Fruit fly (Drosophila melanogaster) whole organism, embryonic: ENCODE data around the gene CG10948.
A peak's percentile ranks its signal among the peaks of the same experiment; 100 is the strongest.

Experiments used
- Awh ChIP-seq: fragments of 200-800 bp; sonication (Bioruptor generic); IDR thresholded peaks from 2 replicates; pipeline ENCODE4, ENCODE4 v1.3.6; 2022; ENCODE audit warnings: missing biosample characterization, missing genetic modification characterization
- C15 ChIP-seq: fragments of 200-800 bp; sonication (Bioruptor generic); IDR thresholded peaks from 3 replicates; pipeline ENCODE4 v1.3.6; 2022; ENCODE audit warnings: missing biosample characterization, missing genetic modification characterization
- CG10147 ChIP-seq: fragments of 200-800 bp; sonication (Bioruptor generic); optimal IDR thresholded peaks from 2 replicates; lab custom pipeline; 2019; ENCODE audit warnings: missing biosample characterization, mild to moderate bottlenecking, missing genetic modification characterization, moderate library complexity
- CG11456 ChIP-seq: fragments of 200-800 bp; sonication (Bioruptor generic); IDR thresholded peaks from 3 replicates; pipeline ENCODE4 v1.3.6; 2022; ENCODE audit warnings: missing biosample characterization, missing genetic modification characterization
- CG12659 ChIP-seq: fragments of 200-800 bp; sonication (Bioruptor generic); optimal IDR thresholded peaks from 3 replicates; lab custom pipeline; 2017; ENCODE audit warnings: mild to moderate bottlenecking, missing biosample characterization, missing genetic modification reagents, missing genetic modification characterization
- CG13424 ChIP-seq: fragments of 200-800 bp; sonication (Bioruptor generic); optimal IDR thresholded peaks from 2 replicates; lab custom pipeline; 2019; ENCODE audit warnings: missing biosample characterization, mild to moderate bottlenecking, missing genetic modification characterization, moderate library complexity
- CG14667 ChIP-seq: fragments of 200-800 bp; sonication (Bioruptor generic); IDR thresholded peaks from 2 replicates; pipeline ENCODE4 v1.3.6; 2022; ENCODE audit warnings: missing biosample characterization, missing genetic modification characterization
- CG15514 ChIP-seq: fragments of 200-800 bp; sonication (Bioruptor generic); optimal IDR thresholded peaks from 3 replicates; lab custom pipeline; 2017; ENCODE audit warnings: missing biosample characterization, missing genetic modification characterization, mild to moderate bottlenecking, moderate library complexity, missing genetic modification reagents
- CG1603 ChIP-seq: fragments of 200-800 bp; sonication (Bioruptor generic); optimal IDR thresholded peaks from 2 replicates; lab custom pipeline; 2019; ENCODE audit warnings: missing biosample characterization, mild to moderate bottlenecking, missing genetic modification characterization, moderate library complexity
- CG17328 ChIP-seq: fragments of 200-800 bp; sonication (Bioruptor generic); IDR thresholded peaks from 2 replicates; pipeline ENCODE4 v1.3.6; 2022; ENCODE audit warnings: missing biosample characterization, missing genetic modification characterization
- CG17359 ChIP-seq: fragments of 200-800 bp; sonication (Bioruptor generic); optimal IDR thresholded peaks from 3 replicates; lab custom pipeline; 2018; ENCODE audit warnings: missing biosample characterization, mild to moderate bottlenecking, missing genetic modification characterization, moderate library complexity
- CG17361 ChIP-seq: fragments of 200-800 bp; sonication (Bioruptor generic); IDR thresholded peaks from 3 replicates; pipeline ENCODE4 v1.3.6; 2022; ENCODE audit warnings: missing biosample characterization, missing genetic modification characterization
- CG18262 ChIP-seq: fragments of 200-800 bp; optimal IDR thresholded peaks from 3 replicates; lab custom pipeline; 2019; ENCODE audit warnings: missing biosample characterization, mild to moderate bottlenecking, missing genetic modification characterization, moderate library complexity
- CG2678 ChIP-seq: fragments of 200-800 bp; sonication (Bioruptor generic); optimal IDR thresholded peaks from 3 replicates; lab custom pipeline; 2019; ENCODE audit warnings: missing biosample characterization, mild to moderate bottlenecking, missing genetic modification characterization, moderate library complexity
- CG2712 ChIP-seq: fragments of 200-800 bp; optimal IDR thresholded peaks from 3 replicates; lab custom pipeline; 2019; ENCODE audit warnings: missing biosample characterization, mild to moderate bottlenecking, missing genetic modification characterization, moderate library complexity
- CG3281 ChIP-seq: fragments of 200-800 bp; sonication (Bioruptor generic); optimal IDR thresholded peaks from 3 replicates; lab custom pipeline; 2017; ENCODE audit warnings: missing biosample characterization, mild to moderate bottlenecking, missing genetic modification characterization
- CG3847 ChIP-seq: fragments of 200-800 bp; sonication (Bioruptor generic); IDR thresholded peaks from 2 replicates; pipeline ENCODE4 v1.3.6; 2022; ENCODE audit warnings: missing biosample characterization, missing genetic modification characterization
- CG4282 ChIP-seq: fragments of 200-800 bp; sonication (Bioruptor generic); optimal IDR thresholded peaks from 2 replicates; lab custom pipeline; 2016; ENCODE audit warnings: missing biosample characterization, missing genetic modification characterization
- CG4328 ChIP-seq: fragments of 200-800 bp; sonication (Bioruptor generic); optimal IDR thresholded peaks from 3 replicates; lab custom pipeline; 2017; ENCODE audit warnings: missing biosample characterization, missing genetic modification reagents, missing genetic modification characterization
- CG4820 ChIP-seq: fragments of 200-800 bp; sonication (Bioruptor generic); optimal IDR thresholded peaks from 3 replicates; lab custom pipeline; 2016; ENCODE audit warnings: missing biosample characterization, missing genetic modification characterization
- CG6854 ChIP-seq: fragments of 200-800 bp; sonication (Bioruptor generic); optimal IDR thresholded peaks from 3 replicates; lab custom pipeline; 2017; ENCODE audit warnings: missing biosample characterization, mild to moderate bottlenecking, missing genetic modification characterization
- CG7987 ChIP-seq: fragments of 200-800 bp; sonication (Bioruptor generic); optimal IDR thresholded peaks from 2 replicates; lab custom pipeline; 2018; ENCODE audit warnings: missing biosample characterization, mild to moderate bottlenecking, missing genetic modification characterization, moderate library complexity
- CG8089 ChIP-seq: fragments of 200-800 bp; sonication (Bioruptor generic); optimal IDR thresholded peaks from 3 replicates; lab custom pipeline; 2016; ENCODE audit warnings: missing biosample characterization, missing genetic modification characterization
- CHES-1-like ChIP-seq: fragments of 200-800 bp; sonication (Bioruptor generic); optimal IDR thresholded peaks from 2 replicates; lab custom pipeline; 2016; ENCODE audit warnings: missing biosample characterization, missing genetic modification characterization
- D19B ChIP-seq: fragments of 200-800 bp; sonication (Bioruptor generic); optimal IDR thresholded peaks from 2 replicates; lab custom pipeline; 2017; ENCODE audit warnings: missing biosample characterization, mild to moderate bottlenecking, missing genetic modification characterization
- H2.0 ChIP-seq: fragments of 200-800 bp; sonication (Bioruptor generic); IDR thresholded peaks from 2 replicates; pipeline ENCODE4 v1.3.6; 2022; ENCODE audit warnings: missing biosample characterization, missing genetic modification characterization
- NFAT ChIP-seq: fragments of 200-800 bp; sonication (Bioruptor generic); IDR thresholded peaks from 2 replicates; pipeline ENCODE4 v1.3.6; 2022; ENCODE audit warnings: missing biosample characterization, missing genetic modification characterization
- PHDP ChIP-seq: fragments of 200-800 bp; sonication (Bioruptor generic); optimal IDR thresholded peaks from 3 replicates; lab custom pipeline; 2018; ENCODE audit warnings: missing biosample characterization, mild to moderate bottlenecking, missing genetic modification characterization, moderate library complexity
- Ptx1 ChIP-seq: fragments of 200-800 bp; sonication (Bioruptor generic); IDR thresholded peaks from 2 replicates; pipeline ENCODE4 v1.3.6; 2022; ENCODE audit warnings: missing biosample characterization, missing genetic modification characterization
- Side ChIP-seq: fragments of 200-800 bp; sonication (Bioruptor generic); optimal IDR thresholded peaks from 2 replicates; lab custom pipeline; 2016; ENCODE audit warnings: missing biosample characterization, missing genetic modification characterization
- Tbp ChIP-seq: fragments of >200 bp; optimal IDR thresholded peaks from 2 replicates; lab custom pipeline; 2018; ENCODE audit warnings: missing biosample characterization, missing genetic modification characterization
- az2 ChIP-seq: fragments of 200-800 bp; sonication (Bioruptor generic); optimal IDR thresholded peaks from 3 replicates; lab custom pipeline; 2016; ENCODE audit warnings: missing biosample characterization, missing genetic modification characterization
- fu2 ChIP-seq: fragments of 200-800 bp; sonication (Bioruptor generic); optimal IDR thresholded peaks from 2 replicates; lab custom pipeline; 2016; ENCODE audit warnings: missing biosample characterization, missing genetic modification characterization
- gcm ChIP-seq: fragments of 200-800 bp; sonication (Bioruptor generic); optimal IDR thresholded peaks from 2 replicates; lab custom pipeline; 2019; ENCODE audit warnings: missing biosample characterization, mild to moderate bottlenecking, missing genetic modification characterization, moderate library complexity
- grau ChIP-seq: fragments of 200-800 bp; optimal IDR thresholded peaks from 3 replicates; lab custom pipeline; 2019; ENCODE audit warnings: missing biosample characterization, mild to moderate bottlenecking, missing genetic modification characterization, moderate library complexity
- grn ChIP-seq: fragments of 200-800 bp; sonication (Bioruptor generic); optimal IDR thresholded peaks from 3 replicates; lab custom pipeline; 2017; ENCODE audit warnings: missing biosample characterization, missing genetic modification characterization
- inv ChIP-seq: fragments of 200-800 bp; sonication (Bioruptor generic); IDR thresholded peaks from 2 replicates; pipeline ENCODE4 v1.3.6; 2022; ENCODE audit warnings: missing biosample characterization, missing genetic modification characterization; ENCODE audit not compliant: partially characterized antibody
- mam ChIP-seq: fragments of 200-800 bp; sonication (Bioruptor generic); optimal IDR thresholded peaks from 3 replicates; lab custom pipeline; 2016; ENCODE audit warnings: missing biosample characterization, missing genetic modification characterization
- oc ChIP-seq: fragments of 200-800 bp; sonication (Bioruptor generic); optimal IDR thresholded peaks from 2 replicates; lab custom pipeline; 2018; ENCODE audit warnings: missing biosample characterization, mild to moderate bottlenecking, missing genetic modification characterization, moderate library complexity
- org-1 ChIP-seq: fragments of 200-800 bp; sonication (Bioruptor generic); optimal IDR thresholded peaks from 2 replicates; lab custom pipeline; 2017; ENCODE audit warnings: missing biosample characterization, missing genetic modification characterization
- pho ChIP-seq: fragments of 200-800 bp; sonication (Bioruptor generic); optimal IDR thresholded peaks from 2 replicates; lab custom pipeline; 2016; ENCODE audit warnings: missing biosample characterization, missing genetic modification characterization
- rib ChIP-seq: fragments of 200-800 bp; sonication (Bioruptor generic); IDR thresholded peaks from 2 replicates; pipeline ENCODE4 v1.3.6; 2022; ENCODE audit warnings: missing biosample characterization, missing genetic modification characterization
- sens-2 ChIP-seq: fragments of 200-800 bp; sonication (Bioruptor generic); IDR thresholded peaks from 2 replicates; pipeline ENCODE4 v1.3.6; 2022; ENCODE audit warnings: missing biosample characterization, missing genetic modification characterization
- sisA ChIP-seq: fragments of 200-800 bp; sonication (Bioruptor generic); IDR thresholded peaks from 2 replicates; pipeline ENCODE4 v1.3.6; 2022; ENCODE audit warnings: missing biosample characterization, missing genetic modification characterization
- slp2 ChIP-seq: fragments of 200-800 bp; sonication (Bioruptor generic); optimal IDR thresholded peaks from 2 replicates; lab custom pipeline; 2016; ENCODE audit warnings: missing biosample characterization, missing genetic modification characterization
- so ChIP-seq: fragments of 200-800 bp; sonication (Bioruptor generic); IDR thresholded peaks from 3 replicates; pipeline ENCODE4 v1.3.6; 2022; ENCODE audit warnings: missing biosample characterization, missing genetic modification characterization
- tap ChIP-seq: fragments of 200-800 bp; optimal IDR thresholded peaks from 3 replicates; lab custom pipeline; 2019; ENCODE audit warnings: missing biosample characterization, mild to moderate bottlenecking, missing genetic modification characterization, moderate library complexity
- tgo ChIP-seq: fragments of 200-800 bp; sonication (Bioruptor generic); IDR thresholded peaks from 3 replicates; pipeline ENCODE4 v1.3.6; 2022; ENCODE audit warnings: missing biosample characterization, missing genetic modification characterization
- tx ChIP-seq: fragments of 200-800 bp; sonication (Bioruptor generic); optimal IDR thresholded peaks from 2 replicates; lab custom pipeline; 2016; ENCODE audit warnings: missing biosample characterization, missing genetic modification characterization
- vfl ChIP-seq: fragments of 200-800 bp; sonication (Bioruptor generic); optimal IDR thresholded peaks from 2 replicates; lab custom pipeline; 2016; ENCODE audit warnings: missing biosample characterization, missing genetic modification characterization
- zfh2 ChIP-seq: fragments of 200-800 bp; sonication (Bioruptor generic); optimal IDR thresholded peaks from 2 replicates; lab custom pipeline; 2016; ENCODE audit warnings: missing biosample characterization, missing genetic modification characterization

The CG10948 gene

dm6 chr3L:12831290-12831952 lies 18.5 kb downstream of the CG10948 start (continued):
- TF ChIP-seq CG4328 (GFP tag; lab: Kevin White, UChicago) (no peak), CHES-1-like (GFP tag; lab: Kevin White, UChicago) (peak; percentile 61), CG4820 (GFP tag; lab: Kevin White, UChicago) (peak; percentile 22), CG15514 (peak; percentile 28), CG17359 (peak; percentile 60), Side (peak; percentile 41), Ptx1 (peak; percentile 67), vfl (no peak), CG12659 (GFP tag; lab: Kevin White, UChicago) (peak; percentile 51), inv (GFP tag; lab: Robert Waterston, UW) (no peak), rib (GFP tag; lab: Robert Waterston, UW) (peak; percentile 62; the same call in 1 of the 2 replicates), CG3281 (GFP tag; lab: Kevin White, UChicago) (peak; percentile 53), az2 (GFP tag; lab: Kevin White, UChicago) (peak; percentile 29), Awh (GFP tag; lab: Robert Waterston, UW) (peak; percentile 43; the same call in 1 of the 2 replicates), pho (peak; percentile 53), sens-2 (GFP tag; lab: Robert Waterston, UW) (peak; percentile 8; the same call in 1 of the 2 replicates), CG13424 (tag; lab: Kevin White, UChicago) (peak; percentile 45), CG11456 (no peak), CG14667 (GFP tag; lab: Robert Waterston, UW) (no peak), C15 (no peak), CG3847 (GFP tag; lab: Robert Waterston, UW) (peak; percentile 39; the same call in 1 of the 2 replicates), CG2678 (tag; lab: Kevin White, UChicago) (peak; percentile 66), tx (GFP tag; lab: Kevin White, UChicago) (peak; percentile 15), grn (GFP tag; lab: Kevin White, UChicago) (no peak), tgo (GFP tag; lab: Robert Waterston, UW) (peak; percentile 50), CG1603 (tag; lab: Kevin White, UChicago) (peak; percentile 25), CG10147 (GFP tag; lab: Kevin White, UChicago) (peak; percentile 25), D19B (GFP tag; lab: Kevin White, UChicago) (peak; percentile 6), oc (peak; percentile 3), CG8089 (GFP tag; lab: Kevin White, UChicago) (no peak), gcm (peak; percentile 20), fu2 (GFP tag; lab: Kevin White, UChicago) (peak; percentile 56), mam (GFP tag; lab: Kevin White, UChicago) (peak; percentile 32), CG6854 (peak; percentile 19), CG7987 (GFP tag; lab: Kevin White, UChicago) (no peak), PHDP (tag; lab: Kevin White, UChicago) (peak; percentile 71), grau (peak; percentile 75), zfh2 (GFP tag; lab: Kevin White, UChicago) (peak; percentile 44), tap (tag; lab: Kevin White, UChicago) (peak; percentile 7), org-1 (GFP tag; lab: Kevin White, UChicago) (peak; percentile 36), slp2 (peak; percentile 38), H2.0 (peak; percentile 58), NFAT (no peak), CG17361 (peak; percentile 69), Tbp (GFP tag; lab: Kevin White, UChicago) (no peak), CG4282 (GFP tag; lab: Kevin White, UChicago) (no peak), so (no peak), CG2712 (peak; percentile 67), CG18262 (tag; lab: Kevin White, UChicago) (peak; percentile 43), sisA (peak; percentile 52; the same call in 1 of the 2 replicates), CG17328 (GFP tag; lab: Robert Waterston, UW) (peak; percentile 58)
